Fruit fly (Drosophila melanogaster) whole organism, embryonic: ENCODE results near the gene CG14227.

Source experiments
- Atf6 ChIP-seq: fragments of 200-800 bp; sonication (Bioruptor generic); IDR thresholded peaks from 2 replicates; pipeline ENCODE4 v1.3.6; 2022; ENCODE audit warnings: missing biosample characterization, missing genetic modification characterization
- CG11695 ChIP-seq: fragments of 200-800 bp; sonication (Bioruptor generic); IDR thresholded peaks from 3 replicates; pipeline ENCODE4 v1.3.6; 2022; ENCODE audit warnings: missing biosample characterization, missing genetic modification characterization
- CG13123 ChIP-seq: fragments of 200-800 bp; sonication (Bioruptor generic); optimal IDR thresholded peaks from 2 replicates; lab custom pipeline; 2016; ENCODE audit warnings: missing biosample characterization, missing genetic modification characterization
- CG13775 ChIP-seq: fragments of 200-800 bp; sonication (Bioruptor generic); optimal IDR thresholded peaks from 3 replicates; lab custom pipeline; 2017; ENCODE audit warnings: missing biosample characterization, mild to moderate bottlenecking, missing genetic modification characterization
- CG15269 ChIP-seq: fragments of 200-800 bp; sonication (Bioruptor generic); optimal IDR thresholded peaks from 2 replicates; lab custom pipeline; 2018; ENCODE audit warnings: missing biosample characterization, mild to moderate bottlenecking, missing genetic modification characterization, moderate library complexity
- CG1529 ChIP-seq: fragments of 200-800 bp; sonication (Bioruptor generic); optimal IDR thresholded peaks from 3 replicates; lab custom pipeline; 2018; ENCODE audit warnings: missing biosample characterization, missing genetic modification characterization
- CG15479 ChIP-seq: fragments of 200-800 bp; sonication (Bioruptor generic); optimal IDR thresholded peaks from 3 replicates; lab custom pipeline; 2019; ENCODE audit warnings: missing biosample characterization, mild to moderate bottlenecking, missing genetic modification characterization, moderate library complexity
- CG18262 ChIP-seq: fragments of 200-800 bp; optimal IDR thresholded peaks from 3 replicates; lab custom pipeline; 2019; ENCODE audit warnings: missing biosample characterization, mild to moderate bottlenecking, missing genetic modification characterization, moderate library complexity
- CG2712 ChIP-seq: fragments of 200-800 bp; optimal IDR thresholded peaks from 3 replicates; lab custom pipeline; 2019; ENCODE audit warnings: missing biosample characterization, mild to moderate bottlenecking, missing genetic modification characterization, moderate library complexity
- CG31388 ChIP-seq: fragments of 200-800 bp; sonication (Bioruptor generic); optimal IDR thresholded peaks from 2 replicates; lab custom pipeline; 2016; ENCODE audit warnings: missing biosample characterization, missing genetic modification characterization
- CG32532 ChIP-seq: fragments of 200-800 bp; sonication (Bioruptor generic); IDR thresholded peaks from 2 replicates; pipeline ENCODE4 v1.3.6; 2022; ENCODE audit warnings: missing biosample characterization, missing genetic modification characterization
- CG33213 ChIP-seq: fragments of 200-800 bp; sonication (Bioruptor generic); optimal IDR thresholded peaks from 3 replicates; lab custom pipeline; 2016; ENCODE audit warnings: missing biosample characterization, missing genetic modification characterization
- CG34422 ChIP-seq: fragments of 200-800 bp; sonication (Bioruptor generic); IDR thresholded peaks from 3 replicates; pipeline ENCODE4 v1.3.6; 2022; ENCODE audit warnings: missing biosample characterization, missing genetic modification characterization
- CG42726 ChIP-seq: fragments of 200-800 bp; sonication (Bioruptor generic); IDR thresholded peaks from 2 replicates; pipeline ENCODE4 v1.3.6; 2022; ENCODE audit warnings: missing biosample characterization, missing genetic modification characterization; ENCODE audit not compliant: partially characterized antibody
- CG6654 ChIP-seq: fragments of 200-800 bp; sonication (Bioruptor generic); optimal IDR thresholded peaks from 2 replicates; lab custom pipeline; 2017; ENCODE audit warnings: missing biosample characterization, mild to moderate bottlenecking, missing genetic modification characterization
- CG6683 ChIP-seq: fragments of 200-800 bp; sonication (Bioruptor generic); optimal IDR thresholded peaks from 2 replicates; lab custom pipeline; 2017; ENCODE audit warnings: missing biosample characterization, mild to moderate bottlenecking, missing genetic modification characterization, missing genetic modification reagents
- CG9727 ChIP-seq: fragments of 200-800 bp; sonication (Bioruptor generic); optimal IDR thresholded peaks from 3 replicates; lab custom pipeline; 2017; ENCODE audit warnings: missing biosample characterization, mild to moderate bottlenecking, missing genetic modification characterization
- CG9797 ChIP-seq: fragments of 200-800 bp; sonication (Bioruptor generic); optimal IDR thresholded peaks from 3 replicates; lab custom pipeline; 2018; ENCODE audit warnings: missing biosample characterization, mild to moderate bottlenecking, missing genetic modification characterization
- D ChIP-seq, 2 experiments: fragments of 200-800 bp in 1 of 2; fragments of >200 bp in 1 of 2; sonication (Bioruptor generic) in 1 of 2; optimal IDR thresholded peaks; 2 replicates in 1 of 2; 3 replicates in 1 of 2; lab custom pipeline; 2017; ENCODE audit warnings: mild to moderate bottlenecking in 1 of 2, missing biosample characterization in 1 of 2, missing genetic modification characterization in 1 of 2, missing genetic modification reagents in 1 of 2
- D19B ChIP-seq: fragments of 200-800 bp; sonication (Bioruptor generic); optimal IDR thresholded peaks from 2 replicates; lab custom pipeline; 2017; ENCODE audit warnings: missing biosample characterization, mild to moderate bottlenecking, missing genetic modification characterization
- Doc3 ChIP-seq: fragments of 200-800 bp; sonication (Bioruptor generic); IDR thresholded peaks from 3 replicates; pipeline ENCODE4 v1.3.6; 2022; ENCODE audit warnings: missing biosample characterization, missing genetic modification characterization; ENCODE audit not compliant: partially characterized antibody
- MESR4 ChIP-seq: fragments of 200-800 bp; sonication (Bioruptor generic); optimal IDR thresholded peaks from 2 replicates; lab custom pipeline; 2018; ENCODE audit warnings: missing biosample characterization, mild to moderate bottlenecking, missing genetic modification characterization, moderate library complexity
- Six4 ChIP-seq: fragments of 200-800 bp; sonication (Bioruptor generic); optimal IDR thresholded peaks from 2 replicates; lab custom pipeline; 2016; ENCODE audit warnings: missing biosample characterization, missing genetic modification characterization
- Sry-δ ChIP-seq: fragments of 200-800 bp; sonication (Bioruptor generic); optimal IDR thresholded peaks from 2 replicates; lab custom pipeline; 2016; ENCODE audit warnings: missing biosample characterization, missing genetic modification characterization
- Stat92E ChIP-seq, 3 experiments: fragments of >200 bp in 2 of 3; fragments of 200-800 bp in 1 of 3; sonication (Bioruptor generic) in 1 of 3; optimal IDR thresholded peaks; 2 replicates each; lab custom pipeline; 2017 to 2019; ENCODE audit warnings: missing biosample characterization in 3 of 3, missing genetic modification characterization in 3 of 3, mild to moderate bottlenecking in 1 of 3, moderate library complexity in 1 of 3
- ab ChIP-seq: fragments of 200-800 bp; sonication (Bioruptor generic); optimal IDR thresholded peaks from 2 replicates; lab custom pipeline; 2016; ENCODE audit warnings: missing biosample characterization, missing genetic modification characterization
- ara ChIP-seq: fragments of 200-800 bp; sonication (Bioruptor generic); IDR thresholded peaks from 2 replicates; pipeline ENCODE4 v1.3.6; 2022; ENCODE audit warnings: missing biosample characterization, missing genetic modification characterization
- cato ChIP-seq: fragments of 200-800 bp; sonication (Bioruptor generic); optimal IDR thresholded peaks from 2 replicates; lab custom pipeline; 2016; ENCODE audit warnings: missing biosample characterization, missing genetic modification characterization, borderline replicate concordance
- crc ChIP-seq: fragments of 200-800 bp; sonication (Bioruptor generic); optimal IDR thresholded peaks from 2 replicates; lab custom pipeline; 2016; ENCODE audit warnings: missing biosample characterization, missing genetic modification characterization
- dan ChIP-seq: fragments of 200-800 bp; sonication (Bioruptor generic); IDR thresholded peaks from 2 replicates; pipeline ENCODE4 v1.3.6; 2022; ENCODE audit warnings: missing biosample characterization, missing genetic modification characterization
- dmrt99B ChIP-seq: fragments of 200-800 bp; sonication (Bioruptor generic); optimal IDR thresholded peaks from 2 replicates; lab custom pipeline; 2018; ENCODE audit warnings: missing biosample characterization, mild to moderate bottlenecking, missing genetic modification characterization, moderate library complexity
- fd64A ChIP-seq: fragments of 200-800 bp; sonication (Bioruptor generic); optimal IDR thresholded peaks from 3 replicates; lab custom pipeline; 2018; ENCODE audit warnings: missing biosample characterization, mild to moderate bottlenecking, missing genetic modification characterization
- fd96Cb ChIP-seq: fragments of 200-800 bp; sonication (Bioruptor generic); optimal IDR thresholded peaks from 2 replicates; lab custom pipeline; 2018; ENCODE audit warnings: missing biosample characterization, mild to moderate bottlenecking, missing genetic modification characterization, moderate library complexity
- gce ChIP-seq: fragments of 200-800 bp; sonication (Bioruptor generic); IDR thresholded peaks from 3 replicates; pipeline ENCODE4 v1.3.6; 2022; ENCODE audit warnings: missing biosample characterization, missing genetic modification characterization
- gem ChIP-seq: fragments of 200-800 bp; sonication (Bioruptor generic); optimal IDR thresholded peaks from 2 replicates; lab custom pipeline; 2019; ENCODE audit warnings: missing biosample characterization, mild to moderate bottlenecking, missing genetic modification characterization, moderate library complexity
- ham ChIP-seq: fragments of 200-800 bp; sonication (Bioruptor generic); IDR thresholded peaks from 2 replicates; pipeline ENCODE4 v1.3.6; 2022; ENCODE audit warnings: missing biosample characterization, missing genetic modification characterization
- her ChIP-seq: fragments of 200-800 bp; sonication (Bioruptor generic); optimal IDR thresholded peaks from 2 replicates; lab custom pipeline; 2016; ENCODE audit warnings: missing biosample characterization, missing genetic modification characterization
- hkb ChIP-seq, 2 experiments: fragments of 200-800 bp in 1 of 2; fragments of >200 bp in 1 of 2; sonication (Bioruptor generic) in 1 of 2; IDR thresholded peaks in 1 of 2; optimal IDR thresholded peaks in 1 of 2; 2 replicates each; pipeline versions ENCODE4 v1.3.6 to Lab custom; 2017 to 2022; ENCODE audit warnings: missing biosample characterization in 1 of 2, missing genetic modification characterization in 1 of 2
- inv ChIP-seq: fragments of 200-800 bp; sonication (Bioruptor generic); IDR thresholded peaks from 2 replicates; pipeline ENCODE4 v1.3.6; 2022; ENCODE audit warnings: missing biosample characterization, missing genetic modification characterization; ENCODE audit not compliant: partially characterized antibody
- nom ChIP-seq: fragments of 200-800 bp; sonication (Bioruptor generic); optimal IDR thresholded peaks from 2 replicates; lab custom pipeline; 2017; ENCODE audit warnings: missing biosample characterization, missing genetic modification characterization, mild to moderate bottlenecking, moderate library complexity, missing genetic modification reagents
- pb ChIP-seq: fragments of 200-800 bp; sonication (Bioruptor generic); optimal IDR thresholded peaks from 3 replicates; lab custom pipeline; 2016; ENCODE audit warnings: missing biosample characterization, missing genetic modification characterization
- prd ChIP-seq, 3 experiments: fragments of >200 bp in 2 of 3; fragments of 200-800 bp in 1 of 3; sonication (Bioruptor generic) in 1 of 3; optimal IDR thresholded peaks in 2 of 3; IDR thresholded peaks in 1 of 3; 2 replicates in 2 of 3; 3 replicates in 1 of 3; pipeline versions ENCODE4 v1.3.6 to Lab custom; 2017 to 2022; ENCODE audit warnings: missing biosample characterization in 1 of 3, missing genetic modification characterization in 1 of 3
- sr ChIP-seq: fragments of 200-800 bp; sonication (Bioruptor generic); IDR thresholded peaks from 3 replicates; pipeline ENCODE4 v1.3.6; 2022; ENCODE audit warnings: missing biosample characterization, missing genetic modification characterization
- tll ChIP-seq, 2 experiments: fragments of 200-800 bp in 1 of 2; fragments of >200 bp in 1 of 2; sonication (Bioruptor generic) in 1 of 2; optimal IDR thresholded peaks; 2 replicates each; lab custom pipeline; 2017 to 2019; ENCODE audit warnings: missing biosample characterization in 2 of 2, missing genetic modification characterization in 2 of 2, mild to moderate bottlenecking in 1 of 2, moderate library complexity in 1 of 2
- tna ChIP-seq: fragments of 200-800 bp; sonication (Bioruptor generic); IDR thresholded peaks from 2 replicates; pipeline ENCODE4 v1.3.6; 2022; ENCODE audit warnings: missing biosample characterization, missing genetic modification characterization; ENCODE audit not compliant: partially characterized antibody
- toy ChIP-seq: fragments of 200-800 bp; sonication (Bioruptor generic); IDR thresholded peaks from 2 replicates; pipeline ENCODE4 v1.3.6; 2022; ENCODE audit warnings: missing biosample characterization, missing genetic modification characterization

CG14227 gene

DNA sequence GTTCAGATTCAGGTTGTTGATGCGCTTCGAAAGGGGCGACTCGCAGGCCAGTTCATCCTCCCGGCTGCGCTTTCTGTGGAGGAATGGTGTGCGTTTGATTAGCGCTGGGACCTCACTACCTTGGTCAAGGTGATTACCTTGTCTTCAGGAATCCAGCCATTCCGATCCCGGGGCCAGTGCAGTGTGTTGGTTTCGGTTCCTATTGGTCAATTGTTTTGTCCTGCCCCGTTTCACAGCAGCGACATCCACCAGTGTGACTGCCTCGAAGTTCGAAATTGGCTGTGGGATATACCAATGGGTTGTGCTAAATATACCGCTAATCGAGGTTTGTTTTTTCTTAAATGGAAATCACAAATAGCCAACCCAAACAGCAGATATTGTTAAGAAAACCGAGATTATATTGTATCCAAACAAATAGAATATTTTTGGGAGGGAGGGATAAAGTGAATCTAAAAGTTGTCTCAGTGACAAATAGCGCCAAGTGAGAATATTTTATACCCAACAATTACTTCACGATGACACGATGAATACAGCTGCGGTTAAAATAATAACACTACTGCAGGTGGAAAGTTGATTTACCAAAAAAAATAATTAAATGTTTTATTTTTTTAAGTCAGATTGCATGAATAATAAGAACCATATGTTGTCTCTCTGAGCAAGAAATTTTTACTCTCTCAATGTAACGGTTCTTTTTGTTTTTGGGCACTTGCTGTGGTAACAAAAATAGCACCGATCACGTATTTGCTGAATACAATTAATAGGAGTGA lies 6.2 kb upstream of the CG14227 start, which contains the start of gene CG14229 (continued):
- TF ChIP-seq CG6683 (GFP tag; lab: Kevin White, UChicago) = no peak
- no peak for TF ChIP-seq ham (GFP tag; lab: Robert Waterston, UW)
- TF ChIP-seq tna (GFP tag; lab: Robert Waterston, UW) = no peak
- TF ChIP-seq tll (GFP tag; optimal IDR thresholded peaks at IDR 0.05; lab: Kevin White, UChicago) = no peak
- TF ChIP-seq cato (GFP tag; lab: Kevin White, UChicago) = no peak
- TF ChIP-seq ab = no peak
- TF ChIP-seq CG18262 (tag; lab: Kevin White, UChicago) = peak; percentile 8
- TF ChIP-seq dmrt99B (tag; lab: Kevin White, UChicago) = peak; percentile 7
- no peak for TF ChIP-seq toy (GFP tag; lab: Robert Waterston, UW)
- peak; percentile 8 for TF ChIP-seq CG2712 (tag; lab: Kevin White, UChicago)
- peak; percentile 30 for TF ChIP-seq MESR4 (GFP tag; lab: Kevin White, UChicago)
- TF ChIP-seq fd64A (GFP tag; lab: Kevin White, UChicago) = no peak
- TF ChIP-seq CG31388 (GFP tag; lab: Kevin White, UChicago) = no peak
- no peak for TF ChIP-seq Stat92E (GFP tag; optimal IDR thresholded peaks at IDR 0.05; lab: Kevin White, UChicago)
- 0 out of 3 replicates have a peak, but pooled peaks have one; percentile 12 for TF ChIP-seq CG34422 (GFP tag; lab: Robert Waterston, UW)
- no peak for TF ChIP-seq CG33213 (GFP tag; lab: Kevin White, UChicago)
- peak; percentile 12 for TF ChIP-seq Six4
- TF ChIP-seq gce (GFP tag; lab: Robert Waterston, UW) = 0 out of 3 replicates have a peak, but pooled peaks have one; percentile 23
- peak; percentile 3 for TF ChIP-seq Sry-δ (GFP tag; lab: Kevin White, UChicago)
- peak; percentile 39; the same call in 1 of the 2 replicates for TF ChIP-seq CG32532 (GFP tag; lab: Robert Waterston, UW)
- no peak for TF ChIP-seq pb
- no peak for TF ChIP-seq fd96Cb
- TF ChIP-seq CG6654 (GFP tag; lab: Kevin White, UChicago) = no peak
- TF ChIP-seq CG42726 = no peak
- peak; percentile 2 for TF ChIP-seq CG15269
- TF ChIP-seq D19B (GFP tag; lab: Kevin White, UChicago) = no peak
- TF ChIP-seq hkb (optimal IDR thresholded peaks at IDR 0.05; lab: Kevin White, UChicago) = no peak
- TF ChIP-seq hkb (GFP tag; IDR thresholded peaks at IDR 0.05; lab: Robert Waterston, UW) = 0 out of 2 replicates have a peak, but pooled peaks have one; percentile 26
- TF ChIP-seq her (GFP tag; lab: Kevin White, UChicago) = no peak
- no peak for TF ChIP-seq CG13123
- TF ChIP-seq CG9797 (GFP tag; lab: Kevin White, UChicago) = peak; percentile 35
- TF ChIP-seq inv (GFP tag; lab: Robert Waterston, UW) = no peak
- TF ChIP-seq CG1529 = no peak
- TF ChIP-seq nom (GFP tag; lab: Kevin White, UChicago) = no peak
- no peak for TF ChIP-seq crc (GFP tag; lab: Kevin White, UChicago)
- TF ChIP-seq prd (optimal IDR thresholded peaks at IDR 0.05; lab: Kevin White, UChicago) = no peak
- TF ChIP-seq prd (GFP tag; IDR thresholded peaks at IDR 0.05; lab: Robert Waterston, UW) = peak; percentile 48; the same call in 1 of the 3 replicates
- no peak for TF ChIP-seq dan (GFP tag; lab: Robert Waterston, UW)
- no peak for TF ChIP-seq Doc3 (GFP tag; lab: Robert Waterston, UW)
- TF ChIP-seq sr (GFP tag; lab: Robert Waterston, UW) = no peak
- TF ChIP-seq D (optimal IDR thresholded peaks at IDR 0.05; lab: Kevin White, UChicago) = no peak
- no peak for TF ChIP-seq D (GFP tag; optimal IDR thresholded peaks at IDR 0.05; lab: Kevin White, UChicago)
- TF ChIP-seq CG9727 (GFP tag; lab: Kevin White, UChicago) = no peak
- TF ChIP-seq Atf6 (GFP tag; lab: Robert Waterston, UW) = no peak
- peak; percentile 38 for TF ChIP-seq gem (tag; lab: Kevin White, UChicago)
- peak; percentile 3 for TF ChIP-seq CG13775 (GFP tag; lab: Kevin White, UChicago)
- peak; percentile 53; the same call in 1 of the 3 replicates for TF ChIP-seq CG11695 (GFP tag; lab: Robert Waterston, UW)
- TF ChIP-seq CG15479 (GFP tag; lab: Kevin White, UChicago) = no peak
- TF ChIP-seq ara (GFP tag; lab: Robert Waterston, UW) = 0 out of 2 replicates have a peak, but pooled peaks have one; percentile 35
